Worm (Caenorhabditis elegans) whole organism, L4 larva: Measurements from ENCODE around the gene klp-3.

Source experiments
- R02D3.7 ChIP-seq: fragments of 150-350 bp; sonication (generic microtip); optimal IDR thresholded peaks from 3 replicates; lab custom pipeline; 2014; ENCODE audit warnings: missing biosample characterization, missing genetic modification characterization
- arid-1 ChIP-seq: fragments of 200-800 bp; sonication (Bioruptor generic); conservative IDR thresholded peaks from 2 replicates; pipeline ENCODE4 v1.3.6; 2022; ENCODE audit warnings: missing genetic modification reagents, missing genetic modification characterization, missing compliant biosample characterization
- cey-2 ChIP-seq: sonication (generic microtip); optimal IDR thresholded peaks from 3 replicates; lab custom pipeline; 2017; ENCODE audit warnings: missing genetic modification characterization, mild to moderate bottlenecking, missing compliant biosample characterization, antibody characterized with exemption, borderline replicate concordance; ENCODE audit not compliant: insufficient read depth
- daf-8 ChIP-seq: fragments of 200-800 bp; sonication (Bioruptor generic); IDR thresholded peaks from 2 replicates; pipeline ENCODE4 v1.3.6; 2022; ENCODE audit warnings: missing genetic modification characterization, missing compliant biosample characterization
- dpl-1 ChIP-seq: fragments of 150-350 bp; optimal IDR thresholded peaks from 2 replicates; lab custom pipeline; 2014; ENCODE audit warnings: missing biosample characterization, missing genetic modification reagents, missing genetic modification characterization
- egl-27 ChIP-seq: sonication (generic microtip); optimal IDR thresholded peaks from 3 replicates; lab custom pipeline; 2017; ENCODE audit warnings: missing biosample characterization, missing genetic modification reagents, missing genetic modification characterization
- fos-1 ChIP-seq: fragments of 150-350 bp; optimal IDR thresholded peaks from 2 replicates; lab custom pipeline; 2014; ENCODE audit warnings: missing biosample characterization, missing genetic modification characterization
- madf-9 ChIP-seq: fragments of 200-800 bp; sonication (Bioruptor generic); conservative IDR thresholded peaks from 2 replicates; pipeline ENCODE4 v1.3.6; 2022; ENCODE audit warnings: missing genetic modification reagents, missing genetic modification characterization, missing compliant biosample characterization
- nhr-111 ChIP-seq: fragments of 200-800 bp; sonication (Bioruptor generic); optimal IDR thresholded peaks from 2 replicates; lab custom pipeline; 2018; ENCODE audit warnings: mild to moderate bottlenecking, missing genetic modification characterization, missing compliant biosample characterization
- nhr-28 ChIP-seq: fragments of 150-350 bp; optimal IDR thresholded peaks from 2 replicates; lab custom pipeline; 2014; ENCODE audit warnings: missing biosample characterization, missing genetic modification characterization
- nhr-77 ChIP-seq: fragments of 150-350 bp; optimal IDR thresholded peaks from 2 replicates; lab custom pipeline; 2014; ENCODE audit warnings: missing biosample characterization, missing genetic modification characterization
- sdz-12 ChIP-seq: fragments of 200-800 bp; sonication (Bioruptor generic); optimal IDR thresholded peaks from 2 replicates; lab custom pipeline; 2018; ENCODE audit warnings: mild to moderate bottlenecking, missing genetic modification characterization, missing compliant biosample characterization
- skn-1 ChIP-seq: fragments of 150-350 bp; optimal IDR thresholded peaks from 2 replicates; lab custom pipeline; 2014; ENCODE audit warnings: missing biosample characterization, missing genetic modification characterization

ce11 chrII:7854942-7855341 lies 12.8 kb downstream of the klp-3 start, which contains the start of gene mdt-10:
- TF ChIP-seq egl-27 (tag; lab: Kevin White, UChicago) (no peak), madf-9 (GFP tag; lab: Robert Waterston, UW) (no peak), daf-8 (GFP tag; lab: Robert Waterston, UW) (no peak), arid-1 (GFP tag; lab: Robert Waterston, UW) (no peak), nhr-111 (GFP tag; lab: Kevin White, UChicago) (no peak), sdz-12 (GFP tag; lab: Kevin White, UChicago) (no peak), dpl-1 (GFP tag; lab: Kevin White, UChicago) (no peak), nhr-28 (tag; lab: Kevin White, UChicago) (no peak), skn-1 (no peak), cey-2 (tag; lab: Kevin White, UChicago) (no peak), fos-1 (no peak), nhr-77 (no peak), R02D3.7 (tag; lab: Kevin White, UChicago) (no peak)
